Fruit fly (Drosophila melanogaster) whole organism, prepupa: ENCODE results near the gene CG4766.

Experiments
- Blimp-1 ChIP-seq: fragments of 200-800 bp; sonication (Bioruptor generic); optimal IDR thresholded peaks from 3 replicates; lab custom pipeline; 2017; ENCODE audit warnings: missing biosample characterization, missing genetic modification characterization, mild to moderate bottlenecking, moderate library complexity, missing genetic modification reagents
- CG10631 ChIP-seq: fragments of 200-800 bp; sonication (Bioruptor generic); optimal IDR thresholded peaks from 2 replicates; lab custom pipeline; 2016; ENCODE audit warnings: missing biosample characterization, missing genetic modification characterization
- CG10669 ChIP-seq: fragments of 200-800 bp; sonication (Bioruptor generic); optimal IDR thresholded peaks from 3 replicates; lab custom pipeline; 2018; ENCODE audit warnings: missing biosample characterization, mild to moderate bottlenecking, missing genetic modification characterization, moderate library complexity
- CG11762 ChIP-seq: fragments of 200-800 bp; sonication (Bioruptor generic); optimal IDR thresholded peaks from 3 replicates; lab custom pipeline; 2016; ENCODE audit warnings: missing biosample characterization, missing genetic modification characterization; ENCODE audit not compliant: insufficient read depth
- CG11902 ChIP-seq: fragments of 200-800 bp; sonication (Bioruptor generic); optimal IDR thresholded peaks from 3 replicates; lab custom pipeline; 2016; ENCODE audit warnings: missing biosample characterization, missing genetic modification characterization
- CG15336 ChIP-seq: fragments of 200-800 bp; sonication (Bioruptor generic); IDR thresholded peaks from 2 replicates; pipeline ENCODE4 v1.3.6; 2022; ENCODE audit warnings: missing biosample characterization, missing genetic modification characterization
- CG32006 ChIP-seq: fragments of 200-800 bp; sonication (Bioruptor generic); optimal IDR thresholded peaks from 3 replicates; lab custom pipeline; 2017; ENCODE audit warnings: missing biosample characterization, mild to moderate bottlenecking, missing genetic modification characterization
- CG34406 ChIP-seq: fragments of 200-800 bp; sonication (Bioruptor generic); optimal IDR thresholded peaks from 3 replicates; lab custom pipeline; 2016; ENCODE audit warnings: missing biosample characterization, missing genetic modification characterization
- CG4318 ChIP-seq: fragments of 200-800 bp; sonication (Bioruptor generic); optimal IDR thresholded peaks from 3 replicates; lab custom pipeline; 2017; ENCODE audit warnings: missing biosample characterization, mild to moderate bottlenecking, missing genetic modification characterization
- CG6163 ChIP-seq: fragments of 200-800 bp; sonication (Bioruptor generic); IDR thresholded peaks from 3 replicates; pipeline ENCODE4 v1.3.6; 2022; ENCODE audit warnings: missing biosample characterization, missing genetic modification characterization
- CG6276 ChIP-seq: fragments of 200-800 bp; sonication (Bioruptor generic); optimal IDR thresholded peaks from 2 replicates; lab custom pipeline; 2017; ENCODE audit warnings: missing biosample characterization, mild to moderate bottlenecking, missing genetic modification characterization
- CG6808 ChIP-seq: fragments of 200-800 bp; sonication (Bioruptor generic); optimal IDR thresholded peaks from 3 replicates; lab custom pipeline; 2017; ENCODE audit warnings: missing biosample characterization, missing genetic modification characterization, mild to moderate bottlenecking, moderate library complexity, missing genetic modification reagents
- CG6854 ChIP-seq: fragments of 200-800 bp; sonication (Bioruptor generic); optimal IDR thresholded peaks from 2 replicates; lab custom pipeline; 2017; ENCODE audit warnings: missing biosample characterization, mild to moderate bottlenecking, missing genetic modification characterization
- CG8119 ChIP-seq: fragments of 200-800 bp; sonication (Bioruptor generic); IDR thresholded peaks from 3 replicates; pipeline ENCODE4 v1.3.6; 2022; ENCODE audit warnings: missing biosample characterization, missing genetic modification characterization
- CG8632 ChIP-seq: fragments of 200-800 bp; sonication (Bioruptor generic); optimal IDR thresholded peaks from 3 replicates; lab custom pipeline; 2016; ENCODE audit warnings: missing biosample characterization, missing genetic modification characterization
- CG9139 ChIP-seq: fragments of 200-800 bp; sonication (Bioruptor generic); optimal IDR thresholded peaks from 3 replicates; lab custom pipeline; 2017; ENCODE audit warnings: missing biosample characterization, mild to moderate bottlenecking, missing genetic modification characterization
- Eip78C ChIP-seq: fragments of 200-800 bp; sonication (Bioruptor generic); peaks from one replicate; lab custom pipeline; 2016; ENCODE audit warnings: missing biosample characterization, missing genetic modification characterization
- Eip93F ChIP-seq: fragments of 200-800 bp; sonication (Bioruptor generic); optimal IDR thresholded peaks from 2 replicates; lab custom pipeline; 2016; ENCODE audit warnings: missing biosample characterization, mild to moderate bottlenecking, missing genetic modification characterization
- Hr39 ChIP-seq: fragments of 200-800 bp; sonication (Bioruptor generic); optimal IDR thresholded peaks from 2 replicates; lab custom pipeline; 2016; ENCODE audit warnings: missing biosample characterization, missing genetic modification characterization
- Hr4 ChIP-seq: fragments of 200-800 bp; sonication (Bioruptor generic); optimal IDR thresholded peaks from 3 replicates; lab custom pipeline; 2016; ENCODE audit warnings: missing biosample characterization, missing genetic modification characterization
- Lpt ChIP-seq: fragments of 200-800 bp; sonication (Bioruptor generic); optimal IDR thresholded peaks from 3 replicates; lab custom pipeline; 2016; ENCODE audit warnings: missing biosample characterization, missing genetic modification characterization
- Met ChIP-seq: fragments of 200-800 bp; sonication (Bioruptor generic); optimal IDR thresholded peaks from 3 replicates; lab custom pipeline; 2016; ENCODE audit warnings: missing biosample characterization, missing genetic modification characterization
- OdsH ChIP-seq: fragments of 200-800 bp; sonication (Bioruptor generic); optimal IDR thresholded peaks from 3 replicates; lab custom pipeline; 2016; ENCODE audit warnings: missing biosample characterization, missing genetic modification characterization
- Smox ChIP-seq: fragments of 200-800 bp; sonication (Bioruptor generic); optimal IDR thresholded peaks from 3 replicates; lab custom pipeline; 2016; ENCODE audit warnings: missing biosample characterization, missing genetic modification characterization
- Sox14 ChIP-seq: fragments of 200-800 bp; sonication (Bioruptor generic); optimal IDR thresholded peaks from 3 replicates; lab custom pipeline; 2016; ENCODE audit warnings: missing biosample characterization, missing genetic modification characterization
- achi ChIP-seq: fragments of 200-800 bp; sonication (Bioruptor generic); optimal IDR thresholded peaks from 3 replicates; lab custom pipeline; 2016; ENCODE audit warnings: missing biosample characterization, missing genetic modification characterization
- acj6 ChIP-seq: fragments of 200-800 bp; sonication (Bioruptor generic); optimal IDR thresholded peaks from 3 replicates; lab custom pipeline; 2016; ENCODE audit warnings: missing biosample characterization, missing genetic modification characterization
- dac ChIP-seq: fragments of 200-800 bp; sonication (Bioruptor generic); optimal IDR thresholded peaks from 2 replicates; lab custom pipeline; 2017; ENCODE audit warnings: missing biosample characterization, mild to moderate bottlenecking, missing genetic modification characterization
- dsx ChIP-seq: fragments of 200-800 bp; optimal IDR thresholded peaks from 3 replicates; lab custom pipeline; 2019; ENCODE audit warnings: missing biosample characterization, mild to moderate bottlenecking, missing genetic modification characterization, moderate library complexity; ENCODE audit not compliant: poor library complexity, severe bottlenecking
- eg ChIP-seq: fragments of 200-800 bp; sonication (Bioruptor generic); IDR thresholded peaks from 3 replicates; pipeline ENCODE4 v1.3.6; 2022; ENCODE audit warnings: missing biosample characterization, missing genetic modification characterization
- esn ChIP-seq: fragments of 200-800 bp; sonication (Bioruptor generic); optimal IDR thresholded peaks from 2 replicates; lab custom pipeline; 2016; ENCODE audit warnings: missing biosample characterization, mild to moderate bottlenecking, missing genetic modification characterization, moderate library complexity
- fkh ChIP-seq: fragments of 200-800 bp; sonication (Bioruptor generic); optimal IDR thresholded peaks from 3 replicates; lab custom pipeline; 2017; ENCODE audit warnings: missing biosample characterization, mild to moderate bottlenecking, missing genetic modification characterization, moderate library complexity
- lz ChIP-seq: fragments of 200-800 bp; sonication (Bioruptor generic); optimal IDR thresholded peaks from 3 replicates; lab custom pipeline; 2016; ENCODE audit warnings: missing biosample characterization, missing genetic modification characterization
- net ChIP-seq: fragments of 200-800 bp; sonication (Bioruptor generic); optimal IDR thresholded peaks from 3 replicates; lab custom pipeline; 2016; ENCODE audit warnings: missing biosample characterization, missing genetic modification characterization
- pdm3 ChIP-seq: fragments of 200-800 bp; sonication (Bioruptor generic); optimal IDR thresholded peaks from 3 replicates; lab custom pipeline; 2016; ENCODE audit warnings: missing biosample characterization, missing genetic modification characterization
- salr ChIP-seq, 2 experiments: fragments of 200-800 bp; sonication (Bioruptor generic); optimal IDR thresholded peaks; 3 replicates each; lab custom pipeline; 2016 to 2018; ENCODE audit warnings: missing biosample characterization in 2 of 2, missing genetic modification characterization in 2 of 2, mild to moderate bottlenecking in 1 of 2
- spab ChIP-seq: fragments of 200-800 bp; sonication (Bioruptor generic); optimal IDR thresholded peaks from 2 replicates; lab custom pipeline; 2017; ENCODE audit warnings: missing biosample characterization, mild to moderate bottlenecking, missing genetic modification characterization, missing genetic modification reagents
- svp ChIP-seq: fragments of 200-800 bp; sonication (Bioruptor generic); peaks from one replicate; lab custom pipeline; 2016; ENCODE audit warnings: missing biosample characterization, missing genetic modification characterization
- topi ChIP-seq: fragments of 200-800 bp; sonication (Bioruptor generic); optimal IDR thresholded peaks from 3 replicates; lab custom pipeline; 2016; ENCODE audit warnings: missing biosample characterization, missing genetic modification characterization

CG4766 gene

DNA sequence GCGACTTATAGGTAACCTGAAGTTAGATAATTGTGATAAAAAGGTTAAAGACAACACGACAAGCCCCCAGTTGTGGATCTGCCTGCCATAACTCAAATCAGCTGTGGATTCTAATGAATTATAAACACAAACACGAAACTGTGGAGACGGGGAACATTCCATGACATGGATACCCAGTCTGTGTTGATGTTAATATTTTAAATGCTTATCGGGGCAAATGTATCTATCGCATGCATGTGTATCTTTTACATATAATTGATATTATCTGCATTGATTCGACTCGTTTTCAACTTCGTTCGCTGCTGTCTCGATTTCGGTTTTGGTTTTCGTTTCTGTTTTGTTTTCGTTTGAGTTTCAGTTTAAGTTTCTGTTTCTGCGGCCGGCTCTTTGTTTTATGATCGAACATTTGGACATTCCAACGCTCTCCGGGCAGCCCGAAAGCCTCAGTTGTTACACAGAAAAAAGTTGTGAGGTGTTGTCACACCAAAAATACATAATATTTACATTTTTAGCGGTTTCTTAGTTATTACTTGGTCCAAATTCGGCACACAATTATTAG is 7.8 kb downstream of the CG4766 start:
- no peak for TF ChIP-seq pdm3 (GFP tag; lab: Kevin White, UChicago)
- TF ChIP-seq Smox (GFP tag; lab: Kevin White, UChicago) = no peak
- peak; percentile 60 for TF ChIP-seq svp (GFP tag; lab: Kevin White, UChicago)
- TF ChIP-seq, all 60 proteins: peak for 1

DNA sequence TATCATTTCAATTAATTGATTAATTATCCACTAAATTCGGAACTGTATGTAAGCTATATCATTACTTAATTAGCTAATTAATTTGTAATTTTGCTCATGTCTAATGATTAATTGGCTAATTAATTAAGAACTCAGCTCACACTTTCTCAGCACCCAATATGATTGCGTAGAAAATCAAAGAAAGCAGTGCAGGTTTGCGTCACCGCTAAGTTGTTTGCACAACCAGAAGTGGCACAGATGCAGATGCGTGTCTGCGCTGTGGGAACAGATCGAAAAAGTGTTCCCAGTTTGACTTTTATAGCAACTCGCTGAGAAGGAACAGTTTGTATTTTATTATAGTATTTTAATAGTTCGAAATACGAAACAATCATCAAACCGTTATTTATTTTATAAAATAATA is 8.5 kb downstream of the CG4766 start:
- TF ChIP-seq CG8632 (GFP tag; lab: Kevin White, UChicago) (no peak), Met (GFP tag; lab: Kevin White, UChicago) (no peak), Eip78C (GFP tag; lab: Kevin White, UChicago) (peak; percentile 37), pdm3 (GFP tag; lab: Kevin White, UChicago) (no peak), fkh (peak; percentile 53), OdsH (GFP tag; lab: Kevin White, UChicago) (no peak), CG6163 (no peak), CG32006 (GFP tag; lab: Kevin White, UChicago) (no peak), Hr4 (GFP tag; lab: Kevin White, UChicago) (no peak), CG10631 (GFP tag; lab: Kevin White, UChicago) (no peak), CG6808 (GFP tag; lab: Kevin White, UChicago) (no peak)
- TF ChIP-seq, all 60 proteins: peak for 2

DNA sequence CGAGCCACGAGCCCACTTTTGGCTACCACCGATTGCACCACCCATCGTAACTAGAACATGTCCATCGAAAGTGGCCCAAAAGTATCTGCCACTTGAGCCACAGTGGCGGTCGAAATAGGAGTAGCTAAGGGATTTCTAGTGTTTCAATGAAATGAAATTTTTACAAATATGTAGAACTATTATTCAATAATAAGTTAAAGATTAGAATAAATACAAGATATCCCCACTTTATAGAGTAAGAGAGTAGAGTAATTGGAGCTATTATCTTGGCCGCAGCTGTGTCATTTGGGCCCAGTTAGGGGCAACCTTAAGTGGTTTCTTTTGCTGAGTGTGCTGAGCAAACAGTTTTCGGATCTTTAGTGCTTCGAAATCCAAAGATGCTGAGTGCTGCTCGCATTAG is 11.2 kb downstream of the CG4766 start:
- TF ChIP-seq CG10631 (GFP tag; lab: Kevin White, UChicago) = no peak
- TF ChIP-seq Eip78C (GFP tag; lab: Kevin White, UChicago) = peak; percentile 39
- no peak for TF ChIP-seq svp (GFP tag; lab: Kevin White, UChicago)
- TF ChIP-seq topi (GFP tag; lab: Kevin White, UChicago) = no peak
- TF ChIP-seq dsx (GFP tag; lab: Kevin White, UChicago) = no peak
- TF ChIP-seq CG15336 (GFP tag; lab: Robert Waterston, UW) = peak; percentile 54; the same call in 1 of the 2 replicates
- TF ChIP-seq CG11762 = no peak
- no peak for TF ChIP-seq achi (GFP tag; lab: Kevin White, UChicago)
- TF ChIP-seq CG6276 (GFP tag; lab: Kevin White, UChicago) = no peak
- TF ChIP-seq eg (GFP tag; lab: Robert Waterston, UW) = 0 out of 3 replicates have a peak, but pooled peaks have one; percentile 30
- TF ChIP-seq CG6163 = peak; percentile 43; the same call in 1 of the 3 replicates
- TF ChIP-seq Hr39 (GFP tag; lab: Kevin White, UChicago) = no peak
- peak; percentile 25; the same call in 1 of the 3 replicates for TF ChIP-seq CG8119 (GFP tag; lab: Robert Waterston, UW)
- no peak for TF ChIP-seq CG34406 (GFP tag; lab: Kevin White, UChicago)
- no peak for TF ChIP-seq salr (GFP tag; optimal IDR thresholded peaks at IDR 0.05; lab: Kevin White, UChicago)

DNA sequence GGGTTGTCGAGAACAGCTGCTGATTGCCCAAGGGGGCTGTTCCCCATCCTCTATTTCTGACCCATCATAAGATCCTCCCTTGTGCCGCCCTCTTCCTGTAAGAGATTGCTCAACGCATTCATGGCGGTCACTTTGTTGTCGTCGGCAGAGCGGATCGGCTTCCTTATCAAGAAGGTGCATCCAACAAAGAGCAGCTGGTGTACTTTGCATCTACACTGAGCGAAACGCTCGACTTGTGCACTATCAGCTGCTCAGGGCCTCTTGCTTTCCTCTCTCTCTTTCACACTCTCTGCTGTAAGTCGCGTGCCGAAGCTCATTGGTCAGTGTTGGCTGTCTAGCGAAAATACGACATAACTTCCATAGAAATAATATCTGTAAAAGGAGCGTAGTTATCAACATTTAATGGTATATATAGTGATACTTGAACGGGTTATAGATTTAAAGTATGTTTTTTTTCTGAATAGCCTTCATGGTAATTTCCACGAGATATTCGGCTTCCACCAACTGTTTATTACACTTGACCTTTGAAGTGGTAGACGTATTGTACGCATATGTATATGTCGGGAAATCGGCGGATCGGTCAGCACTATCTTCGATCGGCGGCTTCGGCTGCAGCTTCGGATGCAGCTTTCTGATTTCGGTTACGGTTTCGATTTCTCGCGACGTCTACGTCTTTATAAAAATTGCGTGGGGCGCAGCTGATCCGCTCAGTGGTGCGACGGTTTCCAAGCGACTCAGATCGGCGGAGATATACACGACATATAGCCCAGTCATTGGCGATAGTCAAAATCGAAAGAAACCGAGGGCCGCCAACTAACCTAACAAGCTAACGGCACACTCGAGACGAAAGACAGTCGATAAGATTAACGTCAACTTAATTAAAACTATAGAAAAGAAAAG is 12.3 kb downstream of the CG4766 start, which contains the start of gene CG5966:
CG5966 (plus strand) TSS at position 704 of the 900 bp plus-strand sequence.
- TF ChIP-seq eg (GFP tag; lab: Robert Waterston, UW) = peak; percentile 63; the same call in 1 of the 3 replicates
- TF ChIP-seq CG8119 (GFP tag; lab: Robert Waterston, UW) = no peak
- no peak for TF ChIP-seq CG4318 (GFP tag; lab: Kevin White, UChicago)
- TF ChIP-seq Blimp-1 (GFP tag; lab: Kevin White, UChicago) = no peak
- TF ChIP-seq acj6 (GFP tag; lab: Kevin White, UChicago) = no peak
- peak; percentile 55 for TF ChIP-seq spab (GFP tag; lab: Kevin White, UChicago)
- peak; percentile 50 for TF ChIP-seq CG10669 (GFP tag; lab: Kevin White, UChicago)
- no peak for TF ChIP-seq dac (GFP tag; lab: Kevin White, UChicago)
- TF ChIP-seq CG6276 (GFP tag; lab: Kevin White, UChicago) = peak; percentile 48
- peak; percentile 59 for TF ChIP-seq Eip78C (GFP tag; lab: Kevin White, UChicago)
- TF ChIP-seq pdm3 (GFP tag; lab: Kevin White, UChicago) = no peak
- no peak for TF ChIP-seq Met (GFP tag; lab: Kevin White, UChicago)
- TF ChIP-seq CG11902 = no peak
- no peak for TF ChIP-seq Lpt
- no peak for TF ChIP-seq Smox (GFP tag; lab: Kevin White, UChicago)
- TF ChIP-seq svp (GFP tag; lab: Kevin White, UChicago) = peak; percentile 88
- no peak for TF ChIP-seq lz
- peak; percentile 51 for TF ChIP-seq CG6854 (GFP tag; lab: Kevin White, UChicago)
- peak in 1 of 2 experiments; percentile 42 for TF ChIP-seq salr (GFP tag; optimal IDR thresholded peaks at IDR 0.05; lab: Kevin White, UChicago)
- no peak for TF ChIP-seq Eip93F
- peak; percentile 68 for TF ChIP-seq CG6808 (GFP tag; lab: Kevin White, UChicago)
- TF ChIP-seq CG6163 = peak; percentile 46; the same call in 2 of the 3 replicates
- no peak for TF ChIP-seq esn (GFP tag; lab: Kevin White, UChicago)
- TF ChIP-seq Hr4 (GFP tag; lab: Kevin White, UChicago) = no peak
- peak; percentile 18 for TF ChIP-seq dsx (GFP tag; lab: Kevin White, UChicago)
- peak; percentile 2 for TF ChIP-seq CG32006 (GFP tag; lab: Kevin White, UChicago)
- peak; percentile 70 for TF ChIP-seq Sox14 (GFP tag; lab: Kevin White, UChicago)
- peak; percentile 77 for TF ChIP-seq CG9139 (GFP tag; lab: Kevin White, UChicago)
- no peak for TF ChIP-seq fkh
- TF ChIP-seq net (GFP tag; lab: Kevin White, UChicago) = peak; percentile 56
